Fruit fly (Drosophila melanogaster) whole organism, embryonic: ENCODE measurements around the gene CG14630.

Experiments used
- BEAF-32 ChIP-seq: fragments of 200-800 bp; sonication (Bioruptor generic); optimal IDR thresholded peaks from 3 replicates; lab custom pipeline; 2017; ENCODE audit warnings: missing biosample characterization, missing genetic modification characterization, mild to moderate bottlenecking, moderate library complexity, missing genetic modification reagents
- Bgb ChIP-seq: fragments of 200-800 bp; sonication (Bioruptor generic); IDR thresholded peaks from 2 replicates; pipeline ENCODE4 v1.3.6; 2022; ENCODE audit warnings: missing biosample characterization, missing genetic modification characterization; ENCODE audit not compliant: partially characterized antibody
- CG10543 ChIP-seq: fragments of 200-800 bp; sonication (Bioruptor generic); optimal IDR thresholded peaks from 3 replicates; lab custom pipeline; 2017; ENCODE audit warnings: missing biosample characterization, mild to moderate bottlenecking, missing genetic modification characterization, moderate library complexity
- CG10654 ChIP-seq: fragments of 200-800 bp; sonication (Bioruptor generic); optimal IDR thresholded peaks from 2 replicates; lab custom pipeline; 2016; ENCODE audit warnings: missing biosample characterization, missing genetic modification characterization
- CG11695 ChIP-seq: fragments of 200-800 bp; sonication (Bioruptor generic); IDR thresholded peaks from 3 replicates; pipeline ENCODE4 v1.3.6; 2022; ENCODE audit warnings: missing biosample characterization, missing genetic modification characterization
- CG1233 ChIP-seq: fragments of 200-800 bp; sonication (Bioruptor generic); optimal IDR thresholded peaks from 4 replicates; lab custom pipeline; 2018; ENCODE audit warnings: missing biosample characterization, mild to moderate bottlenecking, missing genetic modification characterization
- CG13624 ChIP-seq: fragments of 200-800 bp; sonication (Bioruptor generic); optimal IDR thresholded peaks from 2 replicates; lab custom pipeline; 2016; ENCODE audit warnings: missing biosample characterization, missing genetic modification characterization
- CG14014 ChIP-seq: fragments of 200-800 bp; sonication (Bioruptor generic); IDR thresholded peaks from 2 replicates; pipeline ENCODE4 v1.3.6; 2022; ENCODE audit warnings: missing biosample characterization, missing genetic modification characterization
- CG14441 ChIP-seq: fragments of 200-800 bp; sonication (Bioruptor generic); IDR thresholded peaks from 2 replicates; pipeline ENCODE4 v1.3.6; 2022; ENCODE audit warnings: missing biosample characterization, missing genetic modification characterization
- CG15011 ChIP-seq: fragments of 200-800 bp; sonication (Bioruptor generic); optimal IDR thresholded peaks from 3 replicates; lab custom pipeline; 2018; ENCODE audit warnings: missing biosample characterization, mild to moderate bottlenecking, missing genetic modification characterization
- CG15696 ChIP-seq: fragments of 200-800 bp; sonication (Bioruptor generic); optimal IDR thresholded peaks from 2 replicates; lab custom pipeline; 2019; ENCODE audit warnings: missing biosample characterization, mild to moderate bottlenecking, missing genetic modification characterization, moderate library complexity
- CG1603 ChIP-seq: fragments of 200-800 bp; sonication (Bioruptor generic); optimal IDR thresholded peaks from 2 replicates; lab custom pipeline; 2019; ENCODE audit warnings: missing biosample characterization, mild to moderate bottlenecking, missing genetic modification characterization, moderate library complexity
- CG2120 ChIP-seq: fragments of 200-800 bp; sonication (Bioruptor generic); optimal IDR thresholded peaks from 3 replicates; lab custom pipeline; 2016; ENCODE audit warnings: missing biosample characterization, missing genetic modification characterization
- CG3065 ChIP-seq: fragments of 200-800 bp; sonication (Bioruptor generic); optimal IDR thresholded peaks from 2 replicates; lab custom pipeline; 2016; ENCODE audit warnings: missing biosample characterization, missing genetic modification characterization
- CG32767 ChIP-seq: fragments of 200-800 bp; sonication (Bioruptor generic); IDR thresholded peaks from 2 replicates; pipeline ENCODE4 v1.3.6; 2022; ENCODE audit warnings: missing biosample characterization, missing genetic modification characterization
- CG4730 ChIP-seq: fragments of 200-800 bp; sonication (Bioruptor generic); IDR thresholded peaks from 2 replicates; pipeline ENCODE4 v1.3.6; 2022; ENCODE audit warnings: missing biosample characterization, missing genetic modification characterization
- CG6654 ChIP-seq: fragments of 200-800 bp; sonication (Bioruptor generic); optimal IDR thresholded peaks from 2 replicates; lab custom pipeline; 2017; ENCODE audit warnings: missing biosample characterization, mild to moderate bottlenecking, missing genetic modification characterization
- CoRest ChIP-seq: fragments of 200-800 bp; sonication (Bioruptor generic); optimal IDR thresholded peaks from 3 replicates; lab custom pipeline; 2018; ENCODE audit warnings: missing biosample characterization, mild to moderate bottlenecking, missing genetic modification characterization, moderate library complexity
- Dll ChIP-seq: fragments of 200-800 bp; sonication (Bioruptor generic); IDR thresholded peaks from 4 replicates; pipeline ENCODE4 v1.3.6; 2022; ENCODE audit warnings: missing biosample characterization, missing genetic modification characterization; ENCODE audit not compliant: partially characterized antibody
- Doc2 ChIP-seq: fragments of 200-800 bp; sonication (Bioruptor generic); IDR thresholded peaks from 2 replicates; pipeline ENCODE4 v1.3.6; 2022; ENCODE audit warnings: missing biosample characterization, missing genetic modification characterization
- Hand ChIP-seq: fragments of 200-800 bp; sonication (Bioruptor generic); optimal IDR thresholded peaks from 2 replicates; lab custom pipeline; 2017; ENCODE audit warnings: mild to moderate bottlenecking, missing biosample characterization, missing genetic modification reagents, missing genetic modification characterization
- Hmr ChIP-seq: fragments of 200-800 bp; sonication (Bioruptor generic); optimal IDR thresholded peaks from 3 replicates; lab custom pipeline; 2017; ENCODE audit warnings: mild to moderate bottlenecking, missing biosample characterization, missing genetic modification reagents, missing genetic modification characterization
- MBD-R2 ChIP-seq: fragments of 200-800 bp; sonication (Bioruptor generic); IDR thresholded peaks from 2 replicates; pipeline ENCODE4 v1.3.6; 2022; ENCODE audit warnings: missing biosample characterization, missing genetic modification characterization
- Meics ChIP-seq: fragments of 200-800 bp; sonication (Bioruptor generic); optimal IDR thresholded peaks from 2 replicates; lab custom pipeline; 2017; ENCODE audit warnings: missing biosample characterization, mild to moderate bottlenecking, missing genetic modification characterization
- NC2β ChIP-seq: fragments of 200-800 bp; sonication (Bioruptor generic); optimal IDR thresholded peaks from 2 replicates; lab custom pipeline; 2016; ENCODE audit warnings: missing biosample characterization, missing genetic modification characterization
- Opbp ChIP-seq: fragments of 200-800 bp; sonication (Bioruptor generic); IDR thresholded peaks from 3 replicates; pipeline ENCODE4 v1.3.6; 2022; ENCODE audit warnings: missing biosample characterization, missing genetic modification characterization; ENCODE audit not compliant: partially characterized antibody
- Pdp1 ChIP-seq, 2 experiments: fragments of 200-800 bp; sonication (Bioruptor generic); optimal IDR thresholded peaks; 3 replicates each; lab custom pipeline; 2016; ENCODE audit warnings: missing biosample characterization in 2 of 2, missing genetic modification characterization in 2 of 2, mild to moderate bottlenecking in 1 of 2, moderate library complexity in 1 of 2
- br ChIP-seq: fragments of >200 bp; optimal IDR thresholded peaks from 2 replicates; lab custom pipeline; 2017
- cas ChIP-seq: fragments of 200-800 bp; sonication (Bioruptor generic); IDR thresholded peaks from 2 replicates; pipeline ENCODE4 v1.3.6; 2022; ENCODE audit warnings: missing biosample characterization, missing genetic modification characterization
- cato ChIP-seq: fragments of 200-800 bp; sonication (Bioruptor generic); optimal IDR thresholded peaks from 2 replicates; lab custom pipeline; 2016; ENCODE audit warnings: missing biosample characterization, missing genetic modification characterization, borderline replicate concordance
- crc ChIP-seq: fragments of 200-800 bp; sonication (Bioruptor generic); optimal IDR thresholded peaks from 2 replicates; lab custom pipeline; 2016; ENCODE audit warnings: missing biosample characterization, missing genetic modification characterization
- dimm ChIP-seq: fragments of 200-800 bp; sonication (Bioruptor generic); IDR thresholded peaks from 2 replicates; pipeline ENCODE4 v1.3.6; 2022; ENCODE audit warnings: missing biosample characterization, missing genetic modification characterization
- dmrt11E ChIP-seq: fragments of 200-800 bp; sonication (Bioruptor generic); optimal IDR thresholded peaks from 3 replicates; lab custom pipeline; 2018; ENCODE audit warnings: missing biosample characterization, mild to moderate bottlenecking, missing genetic modification characterization, moderate library complexity
- ewg ChIP-seq: fragments of 200-800 bp; sonication (Bioruptor generic); optimal IDR thresholded peaks from 3 replicates; lab custom pipeline; 2017; ENCODE audit warnings: mild to moderate bottlenecking, missing biosample characterization, missing genetic modification reagents, missing genetic modification characterization
- fd102C ChIP-seq: fragments of 200-800 bp; sonication (Bioruptor generic); optimal IDR thresholded peaks from 2 replicates; lab custom pipeline; 2018; ENCODE audit warnings: missing biosample characterization, mild to moderate bottlenecking, missing genetic modification characterization, moderate library complexity
- ham ChIP-seq: fragments of 200-800 bp; sonication (Bioruptor generic); IDR thresholded peaks from 2 replicates; pipeline ENCODE4 v1.3.6; 2022; ENCODE audit warnings: missing biosample characterization, missing genetic modification characterization
- kah ChIP-seq: fragments of 200-800 bp; sonication (Bioruptor generic); optimal IDR thresholded peaks from 2 replicates; lab custom pipeline; 2018; ENCODE audit warnings: missing biosample characterization, mild to moderate bottlenecking, missing genetic modification characterization
- kni ChIP-seq: fragments of 200-800 bp; sonication (Bioruptor generic); optimal IDR thresholded peaks from 3 replicates; lab custom pipeline; 2017; ENCODE audit warnings: mild to moderate bottlenecking, missing biosample characterization, missing genetic modification reagents, missing genetic modification characterization
- nom ChIP-seq: fragments of 200-800 bp; sonication (Bioruptor generic); optimal IDR thresholded peaks from 2 replicates; lab custom pipeline; 2017; ENCODE audit warnings: missing biosample characterization, missing genetic modification characterization, mild to moderate bottlenecking, moderate library complexity, missing genetic modification reagents
- phol ChIP-seq: fragments of 200-800 bp; sonication (Bioruptor generic); optimal IDR thresholded peaks from 3 replicates; lab custom pipeline; 2018; ENCODE audit warnings: missing biosample characterization, mild to moderate bottlenecking, missing genetic modification characterization, moderate library complexity
- psq ChIP-seq: fragments of 200-800 bp; sonication (Bioruptor generic); optimal IDR thresholded peaks from 2 replicates; lab custom pipeline; 2017; ENCODE audit warnings: missing biosample characterization, missing genetic modification characterization
- ranshi ChIP-seq: fragments of 200-800 bp; sonication (Bioruptor generic); IDR thresholded peaks from 2 replicates; pipeline ENCODE4 v1.3.6; 2022; ENCODE audit warnings: missing biosample characterization, missing genetic modification characterization
- sima ChIP-seq: fragments of 200-800 bp; sonication (Bioruptor generic); optimal IDR thresholded peaks from 2 replicates; lab custom pipeline; 2016; ENCODE audit warnings: missing biosample characterization, missing genetic modification characterization
- slou ChIP-seq: fragments of 200-800 bp; sonication (Bioruptor generic); optimal IDR thresholded peaks from 3 replicates; lab custom pipeline; 2016; ENCODE audit warnings: missing biosample characterization, missing genetic modification characterization
- so ChIP-seq: fragments of 200-800 bp; sonication (Bioruptor generic); IDR thresholded peaks from 3 replicates; pipeline ENCODE4 v1.3.6; 2022; ENCODE audit warnings: missing biosample characterization, missing genetic modification characterization
- trh ChIP-seq: fragments of 200-800 bp; sonication (Bioruptor generic); optimal IDR thresholded peaks from 2 replicates; lab custom pipeline; 2016; ENCODE audit warnings: missing biosample characterization, missing genetic modification characterization
- tup ChIP-seq: fragments of 200-800 bp; sonication (Bioruptor generic); optimal IDR thresholded peaks from 2 replicates; lab custom pipeline; 2016; ENCODE audit warnings: missing biosample characterization, mild to moderate bottlenecking, missing genetic modification characterization, moderate library complexity
- twi ChIP-seq: fragments of 200-800 bp; optimal IDR thresholded peaks from 2 replicates; lab custom pipeline; 2019; ENCODE audit warnings: missing biosample characterization, mild to moderate bottlenecking, missing genetic modification characterization, moderate library complexity
- tx ChIP-seq: fragments of 200-800 bp; sonication (Bioruptor generic); optimal IDR thresholded peaks from 2 replicates; lab custom pipeline; 2016; ENCODE audit warnings: missing biosample characterization, missing genetic modification characterization

CG14630 gene

dm6 chrX:1052684-1053389 lies 21.5 kb downstream of the CG14630 start (continued):
- TF ChIP-seq CG10654 (no peak), psq (no peak), cato (GFP tag; lab: Kevin White, UChicago) (no peak), ranshi (0 out of 2 replicates have a peak, but pooled peaks have one; percentile 32), CG1603 (tag; lab: Kevin White, UChicago) (peak; percentile 77), sima (GFP tag; lab: Kevin White, UChicago) (no peak), Pdp1 (GFP tag; optimal IDR thresholded peaks at IDR 0.05; lab: Kevin White, UChicago) (peak in 1 of 2 experiments; percentile 40), nom (GFP tag; lab: Kevin White, UChicago) (peak; percentile 28), MBD-R2 (GFP tag; lab: Robert Waterston, UW) (no peak), CG2120 (peak; percentile 37), CG11695 (GFP tag; lab: Robert Waterston, UW) (0 out of 3 replicates have a peak, but pooled peaks have one; percentile 30), CG15011 (GFP tag; lab: Kevin White, UChicago) (no peak), BEAF-32 (GFP tag; lab: Kevin White, UChicago) (no peak), CG13624 (GFP tag; lab: Kevin White, UChicago) (no peak), dimm (GFP tag; lab: Robert Waterston, UW) (no peak), br (lab: Kevin White, UChicago) (no peak), kah (GFP tag; lab: Kevin White, UChicago) (no peak), CG6654 (GFP tag; lab: Kevin White, UChicago) (peak; percentile 9), CG3065 (no peak), ewg (GFP tag; lab: Kevin White, UChicago) (peak; percentile 13), tup (GFP tag; lab: Kevin White, UChicago) (no peak), crc (GFP tag; lab: Kevin White, UChicago) (no peak), twi (tag; lab: Kevin White, UChicago) (no peak), Hmr (peak; percentile 4), NC2β (GFP tag; lab: Kevin White, UChicago) (no peak), CG32767 (GFP tag; lab: Robert Waterston, UW) (peak; percentile 19; the same call in 1 of the 2 replicates), cas (GFP tag; lab: Robert Waterston, UW) (no peak), Doc2 (GFP tag; lab: Robert Waterston, UW) (no peak), ham (GFP tag; lab: Robert Waterston, UW) (no peak), kni (GFP tag; lab: Kevin White, UChicago) (no peak), Dll (GFP tag; lab: Robert Waterston, UW) (no peak), Hand (GFP tag; lab: Kevin White, UChicago) (no peak), CG4730 (no peak), Bgb (GFP tag; lab: Robert Waterston, UW) (no peak), CG14014 (GFP tag; lab: Robert Waterston, UW) (0 out of 2 replicates have a peak, but pooled peaks have one; percentile 11), CG14441 (peak; percentile 43; the same call in 1 of the 2 replicates), trh (no peak), CG15696 (peak; percentile 23), phol (tag; lab: Kevin White, UChicago) (peak; percentile 59), CoRest (peak; percentile 35), Opbp (GFP tag; lab: Robert Waterston, UW) (no peak), Meics (peak; percentile 2), dmrt11E (peak; percentile 52), so (no peak), fd102C (GFP tag; lab: Kevin White, UChicago) (no peak), CG1233 (GFP tag; lab: Kevin White, UChicago) (peak; percentile 20), tx (GFP tag; lab: Kevin White, UChicago) (no peak), slou (no peak), CG10543 (GFP tag; lab: Kevin White, UChicago) (no peak)
